Worm (Caenorhabditis elegans) whole organism, young adult: Measurements from ENCODE around the gene C42C1.9.

ENCODE experiments used
- F22D6.2 ChIP-seq: sonication (generic microtip); optimal IDR thresholded peaks from 2 replicates; lab custom pipeline; 2016; ENCODE audit warnings: mild to moderate bottlenecking, missing genetic modification characterization, missing compliant biosample characterization
- F33H1.4 ChIP-seq: fragments of 200-800 bp; sonication (Bioruptor generic); IDR thresholded peaks from 2 replicates; pipeline ENCODE4 v1.3.6; 2022; ENCODE audit warnings: missing genetic modification reagents, missing genetic modification characterization, missing compliant biosample characterization
- F39B2.1 ChIP-seq: fragments of 200-800 bp; sonication (Bioruptor generic); IDR thresholded peaks from 2 replicates; pipeline ENCODE4 v1.3.6; 2022; ENCODE audit warnings: missing genetic modification reagents, missing genetic modification characterization, missing compliant biosample characterization
- F57A8.1 ChIP-seq: fragments of 200-800 bp; sonication (Bioruptor generic); optimal IDR thresholded peaks from 2 replicates; lab custom pipeline; 2018; ENCODE audit warnings: mild to moderate bottlenecking, missing genetic modification characterization, moderate library complexity, missing compliant biosample characterization
- Y56A3A.18 ChIP-seq: fragments of 200-800 bp; sonication (Bioruptor generic); IDR thresholded peaks from 2 replicates; pipeline ENCODE4 v1.3.6; 2022; ENCODE audit warnings: missing genetic modification reagents, missing genetic modification characterization, missing compliant biosample characterization
- ama-1 ChIP-seq, 3 experiments: fragments of 150-350 bp in 1 of 3; sonication (generic microtip) in 2 of 3; optimal IDR thresholded peaks; 2 replicates each; lab custom pipeline; 2014 to 2018; ENCODE audit warnings: missing biosample characterization in 2 of 3, missing genetic modification characterization in 2 of 3, missing genetic modification reagents in 2 of 3
- aptf-2 ChIP-seq: fragments of 200-800 bp; sonication (Bioruptor generic); conservative IDR thresholded peaks from 2 replicates; pipeline ENCODE4 v1.3.6; 2022; ENCODE audit warnings: missing genetic modification reagents, missing genetic modification characterization, missing compliant biosample characterization
- aptf-3 ChIP-seq: fragments of 200-800 bp; sonication (Bioruptor generic); IDR thresholded peaks from 2 replicates; pipeline ENCODE4 v1.3.6; 2022; ENCODE audit warnings: missing genetic modification characterization, missing compliant biosample characterization
- athp-1 ChIP-seq: sonication (generic microtip); optimal IDR thresholded peaks from 2 replicates; lab custom pipeline; 2017; ENCODE audit warnings: mild to moderate bottlenecking, missing genetic modification characterization, missing compliant biosample characterization
- attf-3 ChIP-seq: fragments of 200-800 bp; sonication (Bioruptor generic); conservative IDR thresholded peaks from 2 replicates; pipeline ENCODE4 v1.3.6; 2022; ENCODE audit warnings: missing genetic modification reagents, missing genetic modification characterization, missing compliant biosample characterization
- attf-5 ChIP-seq: fragments of 200-800 bp; sonication (Bioruptor generic); optimal IDR thresholded peaks from 2 replicates; lab custom pipeline; 2018; ENCODE audit warnings: mild to moderate bottlenecking, missing genetic modification characterization, missing compliant biosample characterization
- die-1 ChIP-seq: sonication (generic microtip); optimal IDR thresholded peaks from 2 replicates; lab custom pipeline; 2016; ENCODE audit warnings: missing genotype, mild to moderate bottlenecking, missing genetic modification characterization, missing compliant biosample characterization
- efl-1 ChIP-seq: fragments of 150-350 bp; optimal IDR thresholded peaks from 2 replicates; lab custom pipeline; 2014; ENCODE audit warnings: missing biosample characterization, missing genetic modification reagents, missing genetic modification characterization
- him-1 ChIP-seq: sonication (generic microtip); optimal IDR thresholded peaks from 2 replicates; lab custom pipeline; 2016; ENCODE audit warnings: missing genotype, missing genetic modification reagents, missing genetic modification characterization, missing compliant biosample characterization
- hlh-12 ChIP-seq: sonication (generic microtip); optimal IDR thresholded peaks from 2 replicates; lab custom pipeline; 2016; ENCODE audit warnings: missing genetic modification characterization, missing compliant biosample characterization
- hmg-1.2 ChIP-seq: fragments of 200-800 bp; sonication (Bioruptor generic); IDR thresholded peaks from 2 replicates; pipeline ENCODE4 v1.3.6; 2022; ENCODE audit warnings: missing genetic modification reagents, missing genetic modification characterization, missing compliant biosample characterization
- lag-1 ChIP-seq: fragments of 200-800 bp; sonication (Bioruptor generic); IDR thresholded peaks from 2 replicates; pipeline ENCODE4 v1.3.6; 2022; ENCODE audit warnings: missing genetic modification reagents, missing genetic modification characterization, missing compliant biosample characterization
- let-526 ChIP-seq: fragments of 200-800 bp; sonication (Bioruptor generic); IDR thresholded peaks from 2 replicates; pipeline ENCODE4 v1.3.6; 2022; ENCODE audit warnings: missing genetic modification reagents, missing genetic modification characterization, missing compliant biosample characterization
- let-607 ChIP-seq, 2 experiments: fragments of 200-800 bp in 1 of 2; sonication (Bioruptor generic) in 1 of 2; sonication (generic microtip) in 1 of 2; optimal IDR thresholded peaks; 2 replicates each; lab custom pipeline; 2016 to 2018; ENCODE audit warnings: mild to moderate bottlenecking in 2 of 2, missing compliant biosample characterization in 2 of 2, missing genetic modification characterization in 2 of 2, moderate library complexity in 2 of 2, missing genotype in 1 of 2
- lin-26 ChIP-seq: fragments of 200-800 bp; sonication (Bioruptor generic); IDR thresholded peaks from 2 replicates; pipeline ENCODE4 v1.3.6; 2022; ENCODE audit warnings: missing genetic modification reagents, missing genetic modification characterization, missing compliant biosample characterization
- lin-35 ChIP-seq, 3 experiments: fragments of 150-350 bp in 2 of 3; sonication (generic microtip) in 1 of 3; optimal IDR thresholded peaks; 2 replicates each; lab custom pipeline; 2014 to 2018; ENCODE audit warnings: missing biosample characterization in 3 of 3, missing genetic modification characterization in 3 of 3, missing genetic modification reagents in 3 of 3
- lin-40 ChIP-seq: sonication (generic microtip); optimal IDR thresholded peaks from 2 replicates; lab custom pipeline; 2016; ENCODE audit warnings: missing genetic modification characterization, mild to moderate bottlenecking, missing compliant biosample characterization, missing genotype, missing genetic modification reagents
- madf-3 ChIP-seq: fragments of 200-800 bp; sonication (Bioruptor generic); IDR thresholded peaks from 2 replicates; pipeline ENCODE4 v1.3.6; 2022; ENCODE audit warnings: missing genetic modification reagents, missing genetic modification characterization, missing compliant biosample characterization
- mcd-1 ChIP-seq: fragments of 200-800 bp; sonication (Bioruptor generic); IDR thresholded peaks from 2 replicates; pipeline ENCODE4 v1.3.6; 2022; ENCODE audit warnings: missing genetic modification reagents, missing genetic modification characterization, missing compliant biosample characterization
- mel-28 ChIP-seq: sonication (generic microtip); optimal IDR thresholded peaks from 2 replicates; lab custom pipeline; 2016; ENCODE audit warnings: borderline replicate concordance, mild to moderate bottlenecking, missing genetic modification characterization, missing compliant biosample characterization
- nfyb-1 ChIP-seq: fragments of 200-800 bp; sonication (Bioruptor generic); IDR thresholded peaks from 2 replicates; pipeline ENCODE4 v1.3.6; 2022; ENCODE audit warnings: missing genetic modification reagents, missing genetic modification characterization, missing compliant biosample characterization
- nhr-120 ChIP-seq: fragments of 200-800 bp; sonication (Bioruptor generic); IDR thresholded peaks from 2 replicates; pipeline ENCODE4 v1.3.6; 2022; ENCODE audit warnings: missing genetic modification characterization, missing compliant biosample characterization
- repo-1 ChIP-seq: sonication (generic microtip); optimal IDR thresholded peaks from 2 replicates; lab custom pipeline; 2017; ENCODE audit warnings: mild to moderate bottlenecking, missing genetic modification characterization, missing compliant biosample characterization
- sdz-38 ChIP-seq: sonication (generic microtip); optimal IDR thresholded peaks from 2 replicates; lab custom pipeline; 2016; ENCODE audit warnings: missing genotype, missing genetic modification characterization, missing compliant biosample characterization
- sea-2 ChIP-seq: fragments of 200-800 bp; sonication (Bioruptor generic); IDR thresholded peaks from 2 replicates; pipeline ENCODE4 v1.3.6; 2022; ENCODE audit warnings: missing genetic modification characterization, missing compliant biosample characterization
- snpc-1.3 ChIP-seq: sonication (generic microtip); optimal IDR thresholded peaks from 2 replicates; lab custom pipeline; 2017; ENCODE audit warnings: missing genetic modification characterization, mild to moderate bottlenecking, missing compliant biosample characterization, antibody characterized with exemption, moderate library complexity, missing genotype, missing genetic modification reagents; ENCODE audit not compliant: insufficient read depth
- sptf-2 ChIP-seq: fragments of 200-800 bp; sonication (Bioruptor generic); optimal IDR thresholded peaks from 2 replicates; lab custom pipeline; 2018; ENCODE audit warnings: mild to moderate bottlenecking, missing genetic modification characterization, missing compliant biosample characterization
- unc-62 ChIP-seq: fragments of 150-350 bp; optimal IDR thresholded peaks from 2 replicates; lab custom pipeline; 2014; ENCODE audit warnings: missing biosample characterization, missing genetic modification reagents, missing genetic modification characterization
- zim-3 ChIP-seq: sonication (generic microtip); optimal IDR thresholded peaks from 2 replicates; lab custom pipeline; 2017; ENCODE audit warnings: mild to moderate bottlenecking, missing genetic modification characterization, moderate library complexity, missing compliant biosample characterization

Gene C42C1.9

ce11 chrIV:12289149-12289548, at the start of gene C42C1.9:
TSS of gene C42C1.9 (plus strand) at chrIV:12289449.
- no peak for TF ChIP-seq lin-26
- TF ChIP-seq attf-3 (GFP tag; lab: Robert Waterston, UW) = no peak
- no peak for TF ChIP-seq efl-1 (GFP tag; lab: Kevin White, UChicago)
- TF ChIP-seq let-526 = no peak
- TF ChIP-seq hmg-1.2 (GFP tag; lab: Robert Waterston, UW) = no peak
- no peak for TF ChIP-seq aptf-2 (GFP tag; lab: Robert Waterston, UW)
- no peak for TF ChIP-seq athp-1
- no peak for TF ChIP-seq F22D6.2 (tag; lab: Kevin White, UChicago)
- no peak for TF ChIP-seq die-1 (tag; lab: Kevin White, UChicago)
- no peak for TF ChIP-seq F57A8.1 (GFP tag; lab: Kevin White, UChicago)
- TF ChIP-seq mcd-1 = no peak
- TF ChIP-seq nhr-120 (GFP tag; lab: Robert Waterston, UW) = no peak

DNA sequence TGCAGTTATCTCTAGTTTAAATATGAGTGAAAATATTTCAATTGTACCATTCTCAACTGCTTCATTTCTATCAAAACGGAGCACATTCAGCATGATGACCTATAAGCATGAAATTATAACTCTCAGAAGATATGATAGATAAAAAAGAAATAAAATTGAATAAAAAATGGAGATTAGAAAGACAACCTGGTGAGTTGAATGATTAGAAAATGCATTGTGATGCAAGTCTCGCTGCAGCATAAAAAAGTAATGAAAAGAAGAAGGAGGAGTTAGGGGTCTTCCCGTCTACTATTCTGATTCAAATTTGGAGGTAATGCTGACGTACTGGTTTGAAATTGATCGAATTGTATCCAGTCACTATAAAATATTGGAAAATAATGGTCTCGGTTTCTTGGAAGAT, 44.5 kb upstream of the C42C1.9 start, which contains the start of gene sre-15:
sre-15 (minus strand) TSS at position 101 of the 400 bp plus-strand sequence.
- TF ChIP-seq madf-3 (GFP tag; lab: Robert Waterston, UW) = no peak
- no peak for TF ChIP-seq let-607 (tag; optimal IDR thresholded peaks at IDR 0.05; lab: Kevin White, UChicago)
- no peak for TF ChIP-seq mel-28 (tag; lab: Kevin White, UChicago)
- no peak for TF ChIP-seq hlh-12 (tag; lab: Kevin White, UChicago)
- no peak for TF ChIP-seq sdz-38 (tag; lab: Kevin White, UChicago)
- no peak for TF ChIP-seq snpc-1.3

ce11 chrIV:12252579-12252978, 36.7 kb upstream of the C42C1.9 start, which contains the start of gene dnj-26:
TSS of gene dnj-26 (minus strand) at chrIV:12252679.
- no peak for TF ChIP-seq aptf-3 (GFP tag; lab: Robert Waterston, UW)
- TF ChIP-seq attf-5 (GFP tag; lab: Kevin White, UChicago) = no peak
- TF ChIP-seq him-1 (tag; lab: Kevin White, UChicago) = no peak
- TF ChIP-seq lin-40 (tag; lab: Kevin White, UChicago) = no peak
- TF ChIP-seq F39B2.1 (GFP tag; lab: Robert Waterston, UW) = no peak
- TF ChIP-seq lag-1 (GFP tag; lab: Robert Waterston, UW) = no peak
- no peak for TF ChIP-seq nfyb-1 (GFP tag; lab: Robert Waterston, UW)
- TF ChIP-seq lin-35 (GFP tag; optimal IDR thresholded peaks at IDR 0.05; lab: Kevin White, UChicago) = no peak

- TF ChIP-seq unc-62 (no peak), F33H1.4 (GFP tag; lab: Robert Waterston, UW) (no peak), repo-1 (tag; lab: Kevin White, UChicago) (no peak), nfyb-1 (GFP tag; lab: Robert Waterston, UW) (no peak), F57A8.1 (GFP tag; lab: Kevin White, UChicago) (no peak), Y56A3A.18 (GFP tag; lab: Robert Waterston, UW) (no peak), zim-3 (tag; lab: Kevin White, UChicago) (no peak), ama-1 (optimal IDR thresholded peaks at IDR 0.05; lab: Kevin White, UChicago) (no peak), ama-1 (GFP tag; optimal IDR thresholded peaks at IDR 0.05; lab: Kevin White, UChicago) (no peak), sptf-2 (GFP tag; lab: Kevin White, UChicago) (no peak), sea-2 (GFP tag; lab: Robert Waterston, UW) (no peak), him-1 (tag; lab: Kevin White, UChicago) (no peak)
- TF ChIP-seq, all 124 proteins: peak for 0
Observed at ce11 chrIV:12259161-12259870, 29.9 kb upstream of the C42C1.9 start, which contains the start of gene Y39C12A.9. TSS of gene Y39C12A.9 (minus strand) at chrIV:12259211.
